Fruit fly (Drosophila melanogaster) S2 (cell line): Measurements from ENCODE around the gene PolD1.

ENCODE experiments used
- CG8478 ChIP-seq: fragments of >200 bp; optimal IDR thresholded peaks from 2 replicates; lab custom pipeline; 2018
- CTCF ChIP-seq, 2 experiments: fragments of >200 bp; optimal IDR thresholded peaks; 2 replicates each; lab custom pipeline; 2018

- TF ChIP-seq CG8478 (no peak), CTCF (optimal IDR thresholded peaks at IDR 0.05; lab: Kevin White, UChicago) (no peak)
Measured at dm6 chr3L:15979240-15979639, 8.4 kb downstream of the PolD1 start.
